Fruit fly (Drosophila melanogaster): ENCODE measurements around the gene CG10553.

CG10553 gene

DNA sequence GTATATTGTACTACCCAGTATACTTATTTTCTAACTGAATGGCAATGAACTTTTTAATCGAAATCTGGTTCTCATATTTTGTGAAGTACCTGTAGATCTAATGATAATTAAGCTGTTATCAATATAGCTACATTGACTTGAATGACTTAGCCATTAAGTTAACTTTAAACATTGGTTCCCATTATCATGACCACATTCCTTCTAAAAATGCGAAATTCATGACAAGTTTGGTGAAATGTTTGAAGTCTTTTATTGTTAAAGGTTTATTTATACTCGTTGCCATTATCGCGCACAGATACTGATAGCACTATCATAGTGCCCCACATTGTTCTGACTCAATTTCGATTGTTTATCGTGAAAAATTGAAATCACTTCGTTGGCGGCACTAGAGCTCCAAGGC is 3.0 kb upstream of the CG10553 start (continued):
- no peak for TF ChIP-seq stc (GFP tag; IDR thresholded peaks at IDR 0.05)
- no peak for TF ChIP-seq CG15479 (GFP tag; optimal IDR thresholded peaks at IDR 0.05)
- no peak for TF ChIP-seq CG12659 (GFP tag; optimal IDR thresholded peaks at IDR 0.05)
- TF ChIP-seq z (GFP tag; IDR thresholded peaks at IDR 0.05): no peak
- no peak for TF ChIP-seq CG6683 (GFP tag; optimal IDR thresholded peaks at IDR 0.05)
- TF ChIP-seq dysf (GFP tag; IDR thresholded peaks at IDR 0.05): no peak
- TF ChIP-seq Lim3 (GFP tag; IDR thresholded peaks at IDR 0.05): 0 out of 2 replicates have a peak, but pooled peaks have one; percentile 26
- TF ChIP-seq CG9727 (GFP tag; optimal IDR thresholded peaks at IDR 0.05): no peak
- no peak for TF ChIP-seq CG8924 (tag; optimal IDR thresholded peaks at IDR 0.05)
- TF ChIP-seq CG18476 (GFP tag; optimal IDR thresholded peaks at IDR 0.05): no peak
- no peak for TF ChIP-seq CG12299 (tag; optimal IDR thresholded peaks at IDR 0.05)
- peak; percentile 86 for TF ChIP-seq sug (tag; optimal IDR thresholded peaks at IDR 0.05)
- peak; percentile 14 for TF ChIP-seq lab (GFP tag; optimal IDR thresholded peaks at IDR 0.05)
- TF ChIP-seq MBD-R2 (GFP tag; IDR thresholded peaks at IDR 0.05): no peak
- TF ChIP-seq CG18599 (GFP tag; optimal IDR thresholded peaks at IDR 0.05): no peak
- no peak for TF ChIP-seq CG32767 (GFP tag; IDR thresholded peaks at IDR 0.05)
- TF ChIP-seq Asciz (GFP tag; optimal IDR thresholded peaks at IDR 0.05): no peak
- TF ChIP-seq chn (GFP tag; optimal IDR thresholded peaks at IDR 0.05): no peak
- peak; percentile 69 for TF ChIP-seq grn (GFP tag; optimal IDR thresholded peaks at IDR 0.05)
- no peak for TF ChIP-seq row (GFP tag; IDR thresholded peaks at IDR 0.05)
- no peak for TF ChIP-seq CG33213 (GFP tag; optimal IDR thresholded peaks at IDR 0.05)
- no peak for TF ChIP-seq seq (GFP tag; IDR thresholded peaks at IDR 0.05)
- TF ChIP-seq CG1603 (tag; optimal IDR thresholded peaks at IDR 0.05): no peak
- peak; percentile 91 for TF ChIP-seq sd (tag; optimal IDR thresholded peaks at IDR 0.05)
- no peak for TF ChIP-seq CG7271 (tag; optimal IDR thresholded peaks at IDR 0.05)
- TF ChIP-seq exex (tag; optimal IDR thresholded peaks at IDR 0.05): peak; percentile 84
- no peak for TF ChIP-seq CG5180 (GFP tag; optimal IDR thresholded peaks at IDR 0.05)
- TF ChIP-seq bigmax (GFP tag; optimal IDR thresholded peaks at IDR 0.05): no peak
- no peak for TF ChIP-seq ab (GFP tag; optimal IDR thresholded peaks at IDR 0.05)
- TF ChIP-seq mirr (GFP tag; optimal IDR thresholded peaks at IDR 0.05): peak; percentile 36
- TF ChIP-seq CG18011 (GFP tag; optimal IDR thresholded peaks at IDR 0.05): no peak
- TF ChIP-seq CG17829 (tag; optimal IDR thresholded peaks at IDR 0.05): no peak
- TF ChIP-seq Med (GFP tag): peak; percentile 33
- TF ChIP-seq CG8290 (GFP tag; optimal IDR thresholded peaks at IDR 0.05): no peak
- no peak for TF ChIP-seq CG8290 (tag; optimal IDR thresholded peaks at IDR 0.05)
- TF ChIP-seq ftz-f1 (GFP tag; optimal IDR thresholded peaks at IDR 0.05): no peak
- TF ChIP-seq cg (GFP tag; optimal IDR thresholded peaks at IDR 0.05): no peak
- TF ChIP-seq Dll (GFP tag; IDR thresholded peaks at IDR 0.05; ENCODE audit: partially characterized antibody): no peak
- TF ChIP-seq Hr3 (GFP tag; optimal IDR thresholded peaks at IDR 0.05): no peak
- TF ChIP-seq CG7372 (GFP tag; IDR thresholded peaks at IDR 0.05): no peak
- TF ChIP-seq CG9932 (GFP tag; IDR thresholded peaks at IDR 0.05): no peak
- no peak for TF ChIP-seq CG4854 (GFP tag; optimal IDR thresholded peaks at IDR 0.05)
- no peak for TF ChIP-seq CG18764 (GFP tag; optimal IDR thresholded peaks at IDR 0.05)
- TF ChIP-seq Kr (GFP tag; optimal IDR thresholded peaks at IDR 0.05): no peak
- TF ChIP-seq bcd (GFP tag; optimal IDR thresholded peaks at IDR 0.05): no peak
- TF ChIP-seq scrt (GFP tag; optimal IDR thresholded peaks at IDR 0.05): no peak
- TF ChIP-seq HLH54F (GFP tag; optimal IDR thresholded peaks at IDR 0.05): no peak
- TF ChIP-seq dmrt11E (tag; optimal IDR thresholded peaks at IDR 0.05): no peak
- no peak for TF ChIP-seq corto (GFP tag; optimal IDR thresholded peaks at IDR 0.05)

Data from whole organism, embryonic.